Fruit fly (Drosophila melanogaster): ENCODE results near the gene sturkopf.

The sturkopf gene

dm6 chr3L:1335428-1335764 is 22.2 kb upstream of the sturkopf start (continued):
- peak; percentile 19 for TF ChIP-seq CG4854 (GFP tag; optimal IDR thresholded peaks at IDR 0.05)
- TF ChIP-seq CG9215 (GFP tag; IDR thresholded peaks at IDR 0.05) = no peak
- peak; percentile 51; the same call in 1 of the 3 replicates for TF ChIP-seq ken (GFP tag; IDR thresholded peaks at IDR 0.05)
- no peak for TF ChIP-seq CG31441 (GFP tag; IDR thresholded peaks at IDR 0.05)
- peak; percentile 21 for TF ChIP-seq CG7556 (GFP tag; optimal IDR thresholded peaks at IDR 0.05)
- TF ChIP-seq CG11398 (GFP tag; optimal IDR thresholded peaks at IDR 0.05) = no peak
- peak; percentile 72; the same call in 2 of the 3 replicates for TF ChIP-seq Mrtf (GFP tag; IDR thresholded peaks at IDR 0.05)
- TF ChIP-seq esg (GFP tag; conservative IDR thresholded peaks at IDR 0.05) = peak; percentile 32; the same call in 1 of the 2 replicates
- no peak for TF ChIP-seq Hr78 (GFP tag; optimal IDR thresholded peaks at IDR 0.05)
- TF ChIP-seq CG2889 (GFP tag; IDR thresholded peaks at IDR 0.05) = no peak
- TF ChIP-seq CG31224 (GFP tag; IDR thresholded peaks at IDR 0.05) = peak; percentile 54
- TF ChIP-seq HHEX (GFP tag; optimal IDR thresholded peaks at IDR 0.05) = no peak
- no peak for TF ChIP-seq en (GFP tag; optimal IDR thresholded peaks at IDR 0.05)
- TF ChIP-seq trh (GFP tag; optimal IDR thresholded peaks at IDR 0.05) = no peak
- TF ChIP-seq CoRest (tag; optimal IDR thresholded peaks at IDR 0.05) = peak; percentile 28
- no peak for TF ChIP-seq GATAe (GFP tag; conservative IDR thresholded peaks at IDR 0.05)
- no peak for TF ChIP-seq CG43689 (GFP tag; IDR thresholded peaks at IDR 0.05)
- no peak for TF ChIP-seq Fer2 (tag; optimal IDR thresholded peaks at IDR 0.05)
- TF ChIP-seq Max (GFP tag; optimal IDR thresholded peaks at IDR 0.05) = peak; percentile 4
- TF ChIP-seq CG8089 (GFP tag; optimal IDR thresholded peaks at IDR 0.05) = no peak
- TF ChIP-seq CG14710 (tag; optimal IDR thresholded peaks at IDR 0.05) = no peak
- TF ChIP-seq ab (GFP tag; optimal IDR thresholded peaks at IDR 0.05) = no peak
- peak; percentile 15 for TF ChIP-seq CG9817 (tag; optimal IDR thresholded peaks at IDR 0.05)
- TF ChIP-seq Stat92E (GFP tag; optimal IDR thresholded peaks at IDR 0.05) = no peak
- no peak for TF ChIP-seq Usf (GFP tag; optimal IDR thresholded peaks at IDR 0.05)
- no peak for TF ChIP-seq CG10147 (GFP tag; optimal IDR thresholded peaks at IDR 0.05)
- TF ChIP-seq repo (GFP tag; optimal IDR thresholded peaks at IDR 0.05) = no peak
- no peak for TF ChIP-seq jigr1 (GFP tag; IDR thresholded peaks at IDR 0.05)
- no peak for TF ChIP-seq CG15073 (GFP tag; optimal IDR thresholded peaks at IDR 0.05)
- TF ChIP-seq CG2116 (GFP tag; optimal IDR thresholded peaks at IDR 0.05) = no peak
- TF ChIP-seq pros (GFP tag; optimal IDR thresholded peaks at IDR 0.05) = no peak
- peak; percentile 61; the same call in 1 of the 2 replicates for TF ChIP-seq Rx (GFP tag; IDR thresholded peaks at IDR 0.05)
- peak; percentile 43 for TF ChIP-seq unpg (GFP tag; optimal IDR thresholded peaks at IDR 0.05)
- no peak for TF ChIP-seq CG12219 (GFP tag; optimal IDR thresholded peaks at IDR 0.05)
- TF ChIP-seq trem (tag; optimal IDR thresholded peaks at IDR 0.05) = no peak
- TF ChIP-seq jumu (GFP tag; optimal IDR thresholded peaks at IDR 0.05) = peak; percentile 38
- TF ChIP-seq Aef1 (GFP tag; IDR thresholded peaks at IDR 0.05) = peak; percentile 60
- TF ChIP-seq Adf1 (GFP tag; IDR thresholded peaks at IDR 0.05) = peak; percentile 9; the same call in 1 of the 2 replicates
- peak; percentile 70 for TF ChIP-seq CG14441 (GFP tag; IDR thresholded peaks at IDR 0.05)
- TF ChIP-seq chinmo (GFP tag; IDR thresholded peaks at IDR 0.05; ENCODE audit: partially characterized antibody) = peak; percentile 66; the same call in 1 of the 4 replicates
- TF ChIP-seq CG10431 (GFP tag; optimal IDR thresholded peaks at IDR 0.05) = no peak
- TF ChIP-seq dati (GFP tag; IDR thresholded peaks at IDR 0.05) = no peak
- TF ChIP-seq Bgb (GFP tag; IDR thresholded peaks at IDR 0.05; ENCODE audit: partially characterized antibody) = no peak
- no peak for TF ChIP-seq pita (GFP tag; optimal IDR thresholded peaks at IDR 0.05)
- peak; percentile 42 for TF ChIP-seq kah (GFP tag; optimal IDR thresholded peaks at IDR 0.05)
- peak; percentile 71 for TF ChIP-seq Ada2b (GFP tag; IDR thresholded peaks at IDR 0.05)
- no peak for TF ChIP-seq z (GFP tag; IDR thresholded peaks at IDR 0.05)
- TF ChIP-seq CG6689 (GFP tag; IDR thresholded peaks at IDR 0.05) = peak; percentile 58
- peak; percentile 37 for TF ChIP-seq Hsf (GFP tag; optimal IDR thresholded peaks at IDR 0.05)
- TF ChIP-seq CG12155 (GFP tag; optimal IDR thresholded peaks at IDR 0.05) = peak; percentile 31
- TF ChIP-seq CG6854 (GFP tag; optimal IDR thresholded peaks at IDR 0.05) = no peak

All from whole organism, embryonic.